Worm (Caenorhabditis elegans) whole organism, L4 larva: Measurements from ENCODE around the gene F10D7.5.

Source experiments
- F37D6.2 ChIP-seq: sonication (generic microtip); optimal IDR thresholded peaks from 2 replicates; lab custom pipeline; 2016; ENCODE audit warnings: mild to moderate bottlenecking, missing genetic modification characterization, missing compliant biosample characterization
- F49E8.2 ChIP-seq: sonication (generic microtip); optimal IDR thresholded peaks from 2 replicates; lab custom pipeline; 2016; ENCODE audit warnings: missing compliant biosample characterization, mild to moderate bottlenecking, missing genetic modification characterization, borderline replicate concordance
- R02D3.7 ChIP-seq: fragments of 150-350 bp; sonication (generic microtip); optimal IDR thresholded peaks from 3 replicates; lab custom pipeline; 2014; ENCODE audit warnings: missing biosample characterization, missing genetic modification characterization
- T20F7.1 ChIP-seq: fragments of 200-800 bp; sonication (Bioruptor generic); optimal IDR thresholded peaks from 2 replicates; lab custom pipeline; 2018; ENCODE audit warnings: mild to moderate bottlenecking, missing genetic modification characterization, missing compliant biosample characterization
- Y5F2A.4 ChIP-seq: fragments of 200-800 bp; sonication (Bioruptor generic); optimal IDR thresholded peaks from 2 replicates; lab custom pipeline; 2018; ENCODE audit warnings: mild to moderate bottlenecking, missing genetic modification characterization, missing compliant biosample characterization
- Y75B8A.6 ChIP-seq: fragments of 200-800 bp; sonication (Bioruptor generic); IDR thresholded peaks from 2 replicates; pipeline ENCODE4 v1.3.6; 2022; ENCODE audit warnings: missing genetic modification reagents, missing genetic modification characterization, missing compliant biosample characterization
- ama-1 ChIP-seq: fragments of 150-350 bp; optimal IDR thresholded peaks from 2 replicates; lab custom pipeline; 2014; ENCODE audit warnings: inconsistent platforms, mixed read lengths
- ceh-32 ChIP-seq: sonication (generic microtip); optimal IDR thresholded peaks from 2 replicates; lab custom pipeline; 2016; ENCODE audit warnings: mild to moderate bottlenecking, missing genetic modification characterization, missing compliant biosample characterization; ENCODE audit not compliant: poor library complexity
- ceh-82 ChIP-seq: sonication (generic microtip); optimal IDR thresholded peaks from 2 replicates; lab custom pipeline; 2017; ENCODE audit warnings: missing biosample characterization, missing genetic modification characterization
- ces-1 ChIP-seq: fragments of 150-350 bp; sonication (generic microtip); optimal IDR thresholded peaks from 4 replicates; lab custom pipeline; 2014; ENCODE audit warnings: missing biosample characterization, missing genetic modification reagents, missing genetic modification characterization
- daf-16 ChIP-seq, 3 experiments: sonication (generic microtip); optimal IDR thresholded peaks; 2 replicates each; lab custom pipeline; 2016 to 2017; ENCODE audit warnings: missing genetic modification characterization in 3 of 3, missing genetic modification reagents in 3 of 3, mild to moderate bottlenecking in 2 of 3, missing compliant biosample characterization in 2 of 3, missing biosample characterization in 1 of 3, moderate library complexity in 1 of 3
- daf-19 ChIP-seq: fragments of 200-800 bp; sonication (Bioruptor generic); conservative IDR thresholded peaks from 2 replicates; pipeline ENCODE4 v1.3.6; 2022; ENCODE audit warnings: missing genetic modification characterization, missing compliant biosample characterization
- daf-8 ChIP-seq: fragments of 200-800 bp; sonication (Bioruptor generic); IDR thresholded peaks from 2 replicates; pipeline ENCODE4 v1.3.6; 2022; ENCODE audit warnings: missing genetic modification characterization, missing compliant biosample characterization
- dve-1 ChIP-seq: sonication (generic microtip); optimal IDR thresholded peaks from 2 replicates; lab custom pipeline; 2017; ENCODE audit warnings: antibody characterized with exemption, mild to moderate bottlenecking, missing genetic modification characterization, missing compliant biosample characterization; ENCODE audit not compliant: insufficient read depth
- fkh-10 ChIP-seq: fragments of 150-350 bp; optimal IDR thresholded peaks from 2 replicates; lab custom pipeline; 2014; ENCODE audit warnings: missing biosample characterization, missing genetic modification reagents, missing genetic modification characterization
- hlh-30 ChIP-seq: sonication (generic microtip); optimal IDR thresholded peaks from 2 replicates; lab custom pipeline; 2017; ENCODE audit warnings: antibody characterized with exemption, mild to moderate bottlenecking, missing genetic modification characterization, missing compliant biosample characterization; ENCODE audit not compliant: insufficient read depth
- lin-39 ChIP-seq: fragments of 150-350 bp; optimal IDR thresholded peaks from 2 replicates; lab custom pipeline; 2014; ENCODE audit warnings: missing biosample characterization, missing genetic modification reagents, missing genetic modification characterization
- mes-2 ChIP-seq: sonication (generic microtip); optimal IDR thresholded peaks from 2 replicates; lab custom pipeline; 2016; ENCODE audit warnings: missing genotype, mild to moderate bottlenecking, missing genetic modification characterization, missing compliant biosample characterization; ENCODE audit not compliant: poor library complexity, severe bottlenecking
- mxl-2 ChIP-seq: fragments of 200-800 bp; sonication (Bioruptor generic); conservative IDR thresholded peaks from 2 replicates; pipeline ENCODE4 v1.3.6; 2022; ENCODE audit warnings: missing genetic modification reagents, missing genetic modification characterization, missing compliant biosample characterization
- nhr-42 ChIP-seq: fragments of 200-800 bp; sonication (Bioruptor generic); IDR thresholded peaks from 2 replicates; pipeline ENCODE4 v1.3.6; 2022; ENCODE audit warnings: missing genetic modification characterization, missing compliant biosample characterization
- nhr-48 ChIP-seq: sonication (generic microtip); optimal IDR thresholded peaks from 2 replicates; lab custom pipeline; 2016; ENCODE audit warnings: mild to moderate bottlenecking, missing genetic modification characterization, missing compliant biosample characterization
- nhr-6 ChIP-seq: fragments of 150-350 bp; optimal IDR thresholded peaks from 2 replicates; lab custom pipeline; 2014; ENCODE audit warnings: missing biosample characterization, missing genetic modification characterization
- php-3 ChIP-seq: fragments of 200-800 bp; sonication (Bioruptor generic); IDR thresholded peaks from 2 replicates; pipeline ENCODE4 v1.3.6; 2022; ENCODE audit warnings: missing genetic modification reagents, missing genetic modification characterization, missing compliant biosample characterization
- saeg-2 ChIP-seq: fragments of 200-800 bp; sonication (Bioruptor generic); IDR thresholded peaks from 2 replicates; pipeline ENCODE4 v1.3.6; 2022; ENCODE audit warnings: missing genetic modification reagents, missing genetic modification characterization, missing compliant biosample characterization
- set-16 ChIP-seq: fragments of 200-800 bp; sonication (Bioruptor generic); IDR thresholded peaks from 2 replicates; pipeline ENCODE4 v1.3.6; 2022; ENCODE audit warnings: missing genetic modification reagents, missing genetic modification characterization, missing compliant biosample characterization
- snpc-4 ChIP-seq: fragments of 150-350 bp; optimal IDR thresholded peaks from 2 replicates; lab custom pipeline; 2014; ENCODE audit warnings: missing biosample characterization, missing genetic modification characterization
- spr-1 ChIP-seq: sonication (generic microtip); optimal IDR thresholded peaks from 2 replicates; lab custom pipeline; 2016; ENCODE audit warnings: mild to moderate bottlenecking, missing genetic modification characterization, missing compliant biosample characterization
- tra-1 ChIP-seq: fragments of 200-800 bp; sonication (Bioruptor generic); IDR thresholded peaks from 2 replicates; pipeline ENCODE4 v1.3.6; 2022; ENCODE audit warnings: missing genetic modification reagents, missing genetic modification characterization, missing compliant biosample characterization
- unc-62 ChIP-seq, 3 experiments: fragments of 150-350 bp in 1 of 3; sonication (generic microtip); optimal IDR thresholded peaks in 2 of 3; peaks in 1 of 3; 1 replicate in 1 of 3; 2 replicates in 2 of 3; lab custom pipeline; 2014 to 2017; ENCODE audit warnings: missing biosample characterization in 3 of 3, missing genetic modification characterization in 3 of 3, missing genetic modification reagents in 3 of 3, missing genotype in 1 of 3
- ztf-11 ChIP-seq: fragments of 150-350 bp; optimal IDR thresholded peaks from 2 replicates; lab custom pipeline; 2014; ENCODE audit warnings: missing biosample characterization, missing genetic modification characterization
- ztf-7 ChIP-seq: fragments of 150-350 bp; optimal IDR thresholded peaks from 2 replicates; lab custom pipeline; 2014; ENCODE audit warnings: missing biosample characterization, missing genetic modification characterization

The F10D7.5 gene

DNA sequence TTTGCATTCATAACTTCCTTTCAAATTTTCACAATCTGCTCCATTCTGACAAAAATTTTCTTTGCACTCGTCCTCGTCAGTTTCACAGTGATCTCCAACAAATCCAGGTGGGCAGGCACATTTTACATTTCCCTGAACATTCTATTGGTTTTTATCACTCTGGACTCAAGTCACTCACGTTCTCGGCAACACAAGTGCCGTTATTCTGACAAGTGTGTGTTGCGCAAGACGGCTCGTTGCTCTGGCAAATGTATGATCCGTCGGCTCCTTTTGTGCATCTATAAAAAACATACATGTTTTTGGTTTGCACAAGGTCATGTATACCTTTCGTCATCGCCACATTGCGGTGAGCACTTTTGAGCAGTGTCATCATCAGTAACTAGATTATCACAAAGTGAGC is 21.2 kb upstream of the F10D7.5 start:
- TF ChIP-seq unc-62 (GFP tag; optimal IDR thresholded peaks at IDR 0.05 in 1 of 2; lab: Kevin White, UChicago) (peak in 1 of 2 experiments; percentile 10), unc-62 (tag; optimal IDR thresholded peaks at IDR 0.05; lab: Kevin White, UChicago) (no peak), nhr-48 (tag; lab: Kevin White, UChicago) (no peak)

DNA sequence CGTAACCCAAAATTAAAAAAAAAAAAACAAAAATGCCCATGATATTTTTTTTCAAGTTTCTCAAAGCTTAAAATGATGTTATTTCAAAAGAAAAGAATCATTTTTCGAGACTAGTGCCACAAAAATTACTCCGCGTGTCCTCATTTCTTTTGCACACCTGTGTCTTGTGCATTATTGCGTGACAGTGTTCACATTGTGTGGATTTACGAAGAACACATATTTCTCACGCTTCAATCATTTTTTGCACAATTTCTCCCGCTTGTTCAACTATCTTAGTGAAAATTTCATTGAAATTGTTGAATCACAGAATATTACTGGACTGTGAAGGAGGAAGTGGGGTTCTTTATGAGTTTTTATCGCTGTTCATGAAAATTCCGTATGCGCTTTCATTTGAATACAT is 17.4 kb upstream of the F10D7.5 start:
- no peak for TF ChIP-seq set-16
- TF ChIP-seq hlh-30 (tag; lab: Kevin White, UChicago), result peak; percentile 1
- TF ChIP-seq R02D3.7 (tag; lab: Kevin White, UChicago), result peak; percentile 59
- TF ChIP-seq daf-8 (GFP tag; lab: Robert Waterston, UW), result no peak
- no peak for TF ChIP-seq lin-39
- TF ChIP-seq mes-2 (tag; lab: Kevin White, UChicago), result peak; percentile 7
- no peak for TF ChIP-seq mxl-2 (GFP tag; lab: Robert Waterston, UW)
- TF ChIP-seq tra-1 (GFP tag; lab: Robert Waterston, UW), result no peak
- TF ChIP-seq ztf-11 (tag; lab: Kevin White, UChicago), result no peak
- TF ChIP-seq Y5F2A.4 (GFP tag; lab: Kevin White, UChicago), result no peak

- TF ChIP-seq spr-1 (tag; lab: Kevin White, UChicago), result no peak
- TF ChIP-seq F49E8.2 (tag; lab: Kevin White, UChicago), result no peak
- peak in 1 of 2 experiments; percentile 91 for TF ChIP-seq unc-62 (GFP tag; optimal IDR thresholded peaks at IDR 0.05 in 1 of 2; lab: Kevin White, UChicago)
- TF ChIP-seq unc-62 (tag; optimal IDR thresholded peaks at IDR 0.05; lab: Kevin White, UChicago), result no peak
These were observed 11.6 kb upstream of the F10D7.5 start for ce11 chrX:17403058-17403457.

DNA sequence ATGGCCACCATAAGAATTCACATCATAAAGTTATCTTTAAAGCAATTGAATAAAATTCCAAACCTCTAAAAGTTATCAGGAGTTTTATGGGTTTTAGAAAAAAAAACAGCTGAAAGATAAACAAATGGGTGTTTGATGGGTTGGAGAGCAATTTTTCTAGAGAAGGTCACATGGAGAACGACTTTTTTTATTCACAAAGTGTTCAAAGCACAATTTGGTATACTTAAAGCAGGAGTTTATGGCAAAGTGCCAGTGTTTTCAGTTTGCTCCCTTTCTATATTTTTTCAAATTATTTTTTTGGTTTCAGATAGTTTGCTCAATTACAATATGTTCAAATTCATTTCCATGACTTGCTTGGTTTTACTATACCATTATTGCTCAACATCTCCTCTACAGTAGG is 9.8 kb upstream of the F10D7.5 start, which contains the start of gene F11C7.6:
Gene F11C7.6, plus strand, starts transcription at position 301 of the 400 bp plus-strand sequence.
- TF ChIP-seq ceh-82 (no peak), nhr-42 (no peak), dve-1 (tag; lab: Kevin White, UChicago) (peak; percentile 36), snpc-4 (no peak), daf-16 (GFP tag; optimal IDR thresholded peaks at IDR 0.05; lab: Kevin White, UChicago) (no peak), daf-16 (tag; optimal IDR thresholded peaks at IDR 0.05; lab: Kevin White, UChicago) (no peak), unc-62 (GFP tag; optimal IDR thresholded peaks at IDR 0.05 in 1 of 2; lab: Kevin White, UChicago) (peak in 1 of 2 experiments; percentile 49), unc-62 (tag; optimal IDR thresholded peaks at IDR 0.05; lab: Kevin White, UChicago) (no peak), set-16 (no peak), php-3 (GFP tag; lab: Robert Waterston, UW) (peak; percentile 42; the same call in 1 of the 2 replicates), R02D3.7 (tag; lab: Kevin White, UChicago) (no peak), saeg-2 (GFP tag; lab: Robert Waterston, UW) (no peak), ztf-11 (tag; lab: Kevin White, UChicago) (no peak), ceh-32 (tag; lab: Kevin White, UChicago) (no peak), ztf-7 (tag; lab: Kevin White, UChicago) (no peak), daf-19 (GFP tag; lab: Robert Waterston, UW) (no peak), lin-39 (no peak), fkh-10 (GFP tag; lab: Kevin White, UChicago) (no peak), F49E8.2 (tag; lab: Kevin White, UChicago) (no peak), hlh-30 (tag; lab: Kevin White, UChicago) (no peak), ama-1 (lab: Kevin White, UChicago) (no peak), ces-1 (GFP tag; lab: Kevin White, UChicago) (no peak), T20F7.1 (GFP tag; lab: Kevin White, UChicago) (no peak), F37D6.2 (tag; lab: Kevin White, UChicago) (no peak), nhr-6 (tag; lab: Kevin White, UChicago) (no peak), Y75B8A.6 (no peak)
- TF ChIP-seq, all 104 proteins: peak for 3
